Worm (Caenorhabditis elegans) whole organism, L4/young adult: Measurements from ENCODE around the gene H41C03.1.
A peak's percentile ranks its signal among the peaks of the same experiment; 100 is the strongest.
"Not testable (repeated sequence)": the region's sequence is repeated elsewhere in the genome, so short reads cannot be mapped to it uniquely, and the experiment has no call there.

ENCODE experiments used
- W03F9.2 ChIP-seq: fragments of 150-350 bp; optimal IDR thresholded peaks from 2 replicates; lab custom pipeline; 2014; ENCODE audit warnings: missing biosample characterization, missing genetic modification characterization
- dao-5 ChIP-seq: sonication (generic microtip); optimal IDR thresholded peaks from 2 replicates; lab custom pipeline; 2016; ENCODE audit warnings: missing genotype, missing genetic modification characterization, moderate library complexity, missing compliant biosample characterization
- him-1 ChIP-seq: sonication (generic microtip); optimal IDR thresholded peaks from 2 replicates; lab custom pipeline; 2016; ENCODE audit warnings: missing genotype, missing genetic modification reagents, missing genetic modification characterization, missing compliant biosample characterization

Gene H41C03.1

ce11 chrII:5865405-5866308 lies 11.4 kb downstream of the H41C03.1 start, which contains the start of gene F55C12.19:
TSS of gene F55C12.19 (plus strand) at chrII:5866139.
- no peak for TF ChIP-seq W03F9.2
- TF ChIP-seq him-1 = no peak
- TF ChIP-seq dao-5 (tag; lab: Kevin White, UChicago) = no peak

- no peak for TF ChIP-seq dao-5 (tag; lab: Kevin White, UChicago)
- no peak for TF ChIP-seq him-1
- TF ChIP-seq W03F9.2 = no peak
Observed at ce11 chrII:5866920-5867319, 12.7 kb downstream of the H41C03.1 start.

ce11 chrII:5871508-5871907 lies 17.3 kb downstream of the H41C03.1 start:
- TF ChIP-seq dao-5 (tag; lab: Kevin White, UChicago) (no peak), him-1 (no peak), W03F9.2 (no peak)

- TF ChIP-seq W03F9.2 = no peak
Observed at ce11 chrII:5872414-5872813, 18.2 kb downstream of the H41C03.1 start.

ce11 chrII:5873564-5874070 lies 19.4 kb downstream of the H41C03.1 start, which contains the start of gene tex-2:
TSS of gene tex-2 (minus strand) at chrII:5873614.
- peak; percentile 23 for TF ChIP-seq W03F9.2
- TF ChIP-seq dao-5 (tag; lab: Kevin White, UChicago) = no peak

- TF ChIP-seq W03F9.2 (no peak), him-1 (no peak), dao-5 (tag; lab: Kevin White, UChicago) (no peak)
Observed at ce11 chrII:5874130-5874529, 19.9 kb downstream of the H41C03.1 start.

- no peak for TF ChIP-seq dao-5 (tag; lab: Kevin White, UChicago)
- no peak for TF ChIP-seq W03F9.2
- no peak for TF ChIP-seq him-1
Observed at ce11 chrII:5876053-5876452, 21.8 kb downstream of the H41C03.1 start, which contains the start of gene F55C12.6. TSS of gene F55C12.6 (minus strand) at chrII:5876153.

- not testable (repeated sequence) for TF ChIP-seq dao-5 (tag; lab: Kevin White, UChicago); W03F9.2; him-1
Observed at ce11 chrII:5876511-5876910, 22.3 kb downstream of the H41C03.1 start, which contains the start of gene F55C12.2. TSS of gene F55C12.2 (plus strand) at chrII:5876811.

- TF ChIP-seq dao-5 (tag; lab: Kevin White, UChicago) = no peak
- TF ChIP-seq W03F9.2 = no peak
- TF ChIP-seq him-1 = no peak
Observed at ce11 chrII:5880677-5881076, 26.5 kb downstream of the H41C03.1 start.

- no peak for TF ChIP-seq him-1
- no peak for TF ChIP-seq W03F9.2
- TF ChIP-seq dao-5 (tag; lab: Kevin White, UChicago) = no peak
Observed at ce11 chrII:5884252-5884651, 30.0 kb downstream of the H41C03.1 start, which contains the start of gene rfip-1. TSS of gene rfip-1 (plus strand) at chrII:5884552.

- TF ChIP-seq him-1 = no peak
- no peak for TF ChIP-seq dao-5 (tag; lab: Kevin White, UChicago)
- no peak for TF ChIP-seq W03F9.2
Observed at ce11 chrII:5885966-5886621, 31.9 kb downstream of the H41C03.1 start.

- TF ChIP-seq dao-5 (tag; lab: Kevin White, UChicago) (no peak), him-1 (no peak), W03F9.2 (no peak)
Observed at ce11 chrII:5889417-5890139, 35.4 kb downstream of the H41C03.1 start.

- no peak for TF ChIP-seq W03F9.2
- TF ChIP-seq him-1 = no peak
- TF ChIP-seq dao-5 (tag; lab: Kevin White, UChicago) = no peak
Observed at ce11 chrII:5892813-5893212, 38.6 kb downstream of the H41C03.1 start.

ce11 chrII:5895870-5896269 lies 41.6 kb downstream of the H41C03.1 start, which contains the start of gene F59G1.4:
TSS of gene F59G1.4 (plus strand) at chrII:5896170.
- no peak for TF ChIP-seq dao-5 (tag; lab: Kevin White, UChicago)
- no peak for TF ChIP-seq W03F9.2
- TF ChIP-seq him-1 = no peak
